Worm (Caenorhabditis elegans) whole organism, midembryonic: Measurements from ENCODE around the gene C34B4.2.

Source experiments
- cog-1 ChIP-seq: sonication (generic microtip); optimal IDR thresholded peaks from 2 replicates; lab custom pipeline; 2016; ENCODE audit warnings: missing genetic modification characterization, missing compliant biosample characterization
- flt-1 ChIP-seq: fragments of 200-800 bp; sonication (Bioruptor generic); IDR thresholded peaks from 2 replicates; pipeline ENCODE4 v1.3.6; 2022; ENCODE audit warnings: missing genetic modification characterization, missing compliant biosample characterization
- med-1 ChIP-seq: sonication (generic microtip); optimal IDR thresholded peaks from 2 replicates; lab custom pipeline; 2017; ENCODE audit warnings: missing genetic modification characterization, mild to moderate bottlenecking, missing compliant biosample characterization, antibody characterized with exemption, missing genetic modification reagents; ENCODE audit not compliant: insufficient read depth
- tab-1 ChIP-seq: fragments of 200-800 bp; sonication (Bioruptor generic); IDR thresholded peaks from 2 replicates; pipeline ENCODE4 v1.3.6; 2022; ENCODE audit warnings: missing genetic modification characterization, missing compliant biosample characterization
- ztf-23 ChIP-seq: fragments of 200-800 bp; sonication (Bioruptor generic); IDR thresholded peaks from 2 replicates; pipeline ENCODE4 v1.3.6; 2022; ENCODE audit warnings: missing genetic modification reagents, missing genetic modification characterization, missing compliant biosample characterization

DNA sequence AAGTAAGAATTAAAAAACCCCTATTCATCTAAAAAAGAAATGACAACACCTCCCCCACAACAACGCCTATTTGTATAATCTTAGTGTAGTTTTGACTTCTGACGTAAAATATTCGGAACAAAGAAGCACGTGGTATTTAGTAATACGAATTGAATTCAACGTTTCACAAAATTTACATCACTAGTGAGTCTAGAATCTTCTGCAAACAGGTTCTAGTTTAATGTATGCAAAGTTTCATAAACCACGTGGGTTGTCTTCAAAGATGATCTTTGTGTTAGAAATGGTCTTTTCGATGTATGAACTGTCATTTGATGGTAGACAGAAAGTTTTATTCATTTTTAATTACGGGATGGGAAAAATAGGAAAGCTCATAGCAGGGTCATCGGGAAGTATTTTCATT is 9.7 kb upstream of the C34B4.2 start:
- TF ChIP-seq cog-1 (tag; lab: Kevin White, UChicago) (no peak), ztf-23 (GFP tag; lab: Robert Waterston, UW) (no peak), tab-1 (GFP tag; lab: Robert Waterston, UW) (no peak), med-1 (GFP tag; lab: Kevin White, UChicago) (no peak), flt-1 (no peak)
